Worm (Caenorhabditis elegans): Measurements from ENCODE around the gene F08F8.9.

ce11 chrIII:7300169-7300568, 53.6 kb downstream of the F08F8.9 start:
- TF ChIP-seq hmbx-1 (tag; optimal IDR thresholded peaks at IDR 0.05) (no peak), tbx-11 (GFP tag; IDR thresholded peaks at IDR 0.05) (no peak), flt-1 (GFP tag; IDR thresholded peaks at IDR 0.05) (no peak), ceh-36 (tag; optimal IDR thresholded peaks at IDR 0.05) (no peak), ama-1 (optimal IDR thresholded peaks at IDR 0.05) (no peak), F13C5.2 (tag; optimal IDR thresholded peaks at IDR 0.05) (no peak), hnd-1 (tag; optimal IDR thresholded peaks at IDR 0.05) (no peak), ceh-13 (GFP tag; optimal IDR thresholded peaks at IDR 0.05) (no peak), B0310.2 (tag; optimal IDR thresholded peaks at IDR 0.05) (no peak), pes-1 (GFP tag; IDR thresholded peaks at IDR 0.05) (no peak)
